2 worm cellular contexts compared by ENCODE assay signal in the genomic region with DNA sequence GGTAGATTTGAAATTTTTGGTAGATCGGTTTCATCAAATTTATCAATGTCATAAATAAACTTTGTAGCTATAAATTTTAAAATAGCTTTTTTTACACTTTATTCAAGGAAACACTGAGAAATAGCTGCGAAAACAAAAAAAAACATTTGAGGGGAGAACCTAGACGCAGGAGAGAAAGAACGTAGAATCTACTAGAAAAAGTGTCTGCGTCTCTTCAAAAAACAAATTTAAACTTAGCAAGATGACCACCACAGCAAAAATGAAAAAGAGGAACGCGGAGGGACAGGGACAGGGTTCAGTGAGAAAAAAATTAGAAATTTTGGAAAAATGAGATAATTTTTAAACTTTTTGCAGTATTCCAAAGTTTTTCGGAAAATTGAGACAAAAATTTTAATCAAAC.
TF ChIP-seq lines count a peak whose summit lies in the region.

No protein-coding gene starts in this region.

TF ChIP-seq in whole organism, L1 larva, 84 proteins besides CTCF, POLR2A, EP300 and RAD21 (continued from another document):
- TF ChIP-seq xbp-1 (tag; optimal IDR thresholded peaks at IDR 0.05; lab: Kevin White, UChicago) (peak; percentile 21), efl-1 (optimal IDR thresholded peaks at IDR 0.05; lab: Kevin White, UChicago) (peak; percentile 50 to 61), efl-1 (GFP tag; optimal IDR thresholded peaks at IDR 0.05 in 1 of 2; lab: Kevin White, UChicago) (peak; percentile 34 to 67), pqm-1 (tag; optimal IDR thresholded peaks at IDR 0.05; lab: Kevin White, UChicago) (no peak), nhr-19 (GFP tag; conservative IDR thresholded peaks at IDR 0.05; lab: Robert Waterston, UW) (0 out of 2 replicates have a peak, but pooled peaks have one; percentile 9), lsy-2 (tag; optimal IDR thresholded peaks at IDR 0.05; lab: Kevin White, UChicago) (peak; percentile 26 to 51), lir-3 (tag; optimal IDR thresholded peaks at IDR 0.05; lab: Kevin White, UChicago; ENCODE audit: poor library complexity) (no peak), ztf-4 (tag; optimal IDR thresholded peaks at IDR 0.05; lab: Kevin White, UChicago) (no peak), nhr-76 (tag; optimal IDR thresholded peaks at IDR 0.05; lab: Kevin White, UChicago) (no peak), unc-30 (tag; optimal IDR thresholded peaks at IDR 0.05; lab: Kevin White, UChicago) (no peak), nhr-77 (tag; optimal IDR thresholded peaks at IDR 0.05; lab: Kevin White, UChicago) (no peak), snu-23 (GFP tag; optimal IDR thresholded peaks at IDR 0.05; lab: Kevin White, UChicago) (peak; percentile 68), mef-2 (tag; optimal IDR thresholded peaks at IDR 0.05; lab: Kevin White, UChicago) (no peak), aha-1 (tag; optimal IDR thresholded peaks at IDR 0.05; lab: Kevin White, UChicago) (no peak), tbx-2 (tag; optimal IDR thresholded peaks at IDR 0.05; lab: Kevin White, UChicago) (no peak), nhr-47 (tag; optimal IDR thresholded peaks at IDR 0.05; lab: Kevin White, UChicago) (peak; percentile 33)

TF ChIP-seq in whole organism, L4 larva, 104 proteins besides CTCF, POLR2A, EP300 and RAD21 (continued from another document):
- TF ChIP-seq T20F7.1 (GFP tag; optimal IDR thresholded peaks at IDR 0.05; lab: Kevin White, UChicago) (no peak), nhr-6 (tag; optimal IDR thresholded peaks at IDR 0.05; lab: Kevin White, UChicago) (no peak), snpc-1.2 (GFP tag; IDR thresholded peaks at IDR 0.05; lab: Robert Waterston, UW) (no peak), nhr-77 (tag; optimal IDR thresholded peaks at IDR 0.05; lab: Kevin White, UChicago) (no peak), nhr-28 (tag; optimal IDR thresholded peaks at IDR 0.05; lab: Kevin White, UChicago) (peak; percentile 0), hlh-11 (tag; optimal IDR thresholded peaks at IDR 0.05; lab: Kevin White, UChicago) (peak; percentile 10), mxl-2 (GFP tag; conservative IDR thresholded peaks at IDR 0.05; lab: Robert Waterston, UW) (no peak), hmg-1.1 (GFP tag; IDR thresholded peaks at IDR 0.05; lab: Robert Waterston, UW) (peak; percentile 48; the same call in 1 of the 2 replicates), zip-2 (tag; optimal IDR thresholded peaks at IDR 0.05; lab: Kevin White, UChicago) (no peak)
